Worm (Caenorhabditis elegans): ENCODE data around the gene ppk-3.

The ppk-3 gene

DNA sequence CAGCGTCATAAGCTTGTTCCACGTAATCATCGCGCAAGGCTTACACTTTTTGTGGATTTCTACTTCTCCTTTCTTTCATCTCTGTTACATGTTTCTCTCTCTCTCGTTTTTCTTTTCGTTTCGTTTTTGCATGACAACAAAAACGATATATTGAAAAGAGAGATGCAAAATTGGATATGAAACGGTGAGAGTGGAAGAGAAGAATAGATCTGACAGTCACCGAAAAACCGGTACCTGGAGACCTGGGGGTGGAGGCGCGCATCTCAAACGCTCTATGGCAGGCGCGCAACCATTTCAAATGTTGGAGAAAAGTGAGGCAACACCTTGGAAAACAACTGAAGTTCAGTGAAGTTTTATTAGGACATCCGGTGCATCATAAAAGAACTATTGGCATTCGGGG is 34.2 kb upstream of the ppk-3 start (continued):
- no peak for TF ChIP-seq ama-1 (optimal IDR thresholded peaks at IDR 0.05)
- no peak for TF ChIP-seq unc-62 (GFP tag; optimal IDR thresholded peaks at IDR 0.05)
- TF ChIP-seq snpc-4 (tag; optimal IDR thresholded peaks at IDR 0.05), result no peak
- TF ChIP-seq alr-1 (tag; optimal IDR thresholded peaks at IDR 0.05), result no peak
- peak; percentile 46 for TF ChIP-seq sma-9 (GFP tag; optimal IDR thresholded peaks at IDR 0.05)
- no peak for TF ChIP-seq sma-9 (tag; optimal IDR thresholded peaks at IDR 0.05)
- no peak for TF ChIP-seq ceh-82 (tag; optimal IDR thresholded peaks at IDR 0.05)
- no peak for TF ChIP-seq nhr-10 (tag; optimal IDR thresholded peaks at IDR 0.05)
- no peak for TF ChIP-seq nhr-77 (tag; optimal IDR thresholded peaks at IDR 0.05)
- TF ChIP-seq lin-11 (tag; optimal IDR thresholded peaks at IDR 0.05), result no peak
- no peak for TF ChIP-seq mbf-1 (tag; optimal IDR thresholded peaks at IDR 0.05)
- no peak for TF ChIP-seq crh-2 (tag; optimal IDR thresholded peaks at IDR 0.05)
- TF ChIP-seq sma-3 (GFP tag; optimal IDR thresholded peaks at IDR 0.05), result no peak
- TF ChIP-seq zag-1 (tag; optimal IDR thresholded peaks at IDR 0.05), result no peak

DNA sequence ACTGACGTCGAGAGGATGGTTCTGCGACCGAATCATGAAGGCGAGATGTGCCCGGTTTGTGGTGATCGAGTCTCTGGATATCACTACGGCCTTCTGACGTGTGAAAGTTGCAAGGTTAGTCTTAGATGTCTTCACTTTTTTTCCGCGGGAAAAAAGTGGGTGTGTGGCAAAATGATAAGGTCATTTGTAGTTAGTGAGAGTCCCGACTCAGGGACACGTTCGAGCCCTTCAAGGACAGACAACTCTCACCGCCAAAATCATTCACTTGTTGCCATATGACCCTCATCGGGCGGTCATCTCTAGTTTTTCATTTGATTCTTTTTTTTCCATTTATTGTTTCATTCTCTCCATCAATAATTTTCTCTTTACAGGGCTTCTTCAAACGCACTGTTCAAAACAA is 33.5 kb upstream of the ppk-3 start:
- peak; percentile 99 for TF ChIP-seq nhr-25 (tag; optimal IDR thresholded peaks at IDR 0.05)
- TF ChIP-seq aly-2 (tag; optimal IDR thresholded peaks at IDR 0.05), result no peak
- TF ChIP-seq dmd-4 (tag; optimal IDR thresholded peaks at IDR 0.05), result no peak
- TF ChIP-seq nhr-77 (tag; optimal IDR thresholded peaks at IDR 0.05), result no peak
- TF ChIP-seq snpc-4 (tag; optimal IDR thresholded peaks at IDR 0.05), result no peak
- no peak for TF ChIP-seq ztf-4 (tag; optimal IDR thresholded peaks at IDR 0.05)
- TF ChIP-seq ceh-16 (tag; optimal IDR thresholded peaks at IDR 0.05), result peak; percentile 41
- no peak for TF ChIP-seq nhr-12 (tag; optimal IDR thresholded peaks at IDR 0.05)
- no peak for TF ChIP-seq peb-1 (tag; optimal IDR thresholded peaks at IDR 0.05)
- no peak for TF ChIP-seq lsy-2 (tag; optimal IDR thresholded peaks at IDR 0.05)
- TF ChIP-seq Y55F3AM.14 (GFP tag; optimal IDR thresholded peaks at IDR 0.05), result no peak
- TF ChIP-seq gmeb-1 (tag; optimal IDR thresholded peaks at IDR 0.05), result no peak
- no peak for TF ChIP-seq nhr-21 (tag; optimal IDR thresholded peaks at IDR 0.05)
- TF ChIP-seq lin-13 (GFP tag; optimal IDR thresholded peaks at IDR 0.05), result no peak
- TF ChIP-seq sma-3 (GFP tag; optimal IDR thresholded peaks at IDR 0.05), result no peak
- no peak for TF ChIP-seq mab-5 (tag; optimal IDR thresholded peaks at IDR 0.05)
- no peak for TF ChIP-seq zag-1 (tag; optimal IDR thresholded peaks at IDR 0.05)
- no peak for TF ChIP-seq elt-3 (tag; optimal IDR thresholded peaks at IDR 0.05)
- TF ChIP-seq ztf-11 (tag; optimal IDR thresholded peaks at IDR 0.05), result no peak
- TF ChIP-seq alr-1 (tag; optimal IDR thresholded peaks at IDR 0.05), result no peak
- no peak for TF ChIP-seq lin-39 (tag; optimal IDR thresholded peaks at IDR 0.05)
- no peak for TF ChIP-seq mbf-1 (tag; optimal IDR thresholded peaks at IDR 0.05)
- peak; percentile 99 for TF ChIP-seq blmp-1 (tag; optimal IDR thresholded peaks at IDR 0.05; ENCODE audit: insufficient read depth)
- no peak for TF ChIP-seq ZK546.5 (tag; optimal IDR thresholded peaks at IDR 0.05)
- no peak for TF ChIP-seq crh-2 (tag; optimal IDR thresholded peaks at IDR 0.05)
- TF ChIP-seq ama-1 (optimal IDR thresholded peaks at IDR 0.05), result no peak
- peak; percentile 69 for TF ChIP-seq sma-9 (GFP tag; optimal IDR thresholded peaks at IDR 0.05)
- TF ChIP-seq sma-9 (tag; optimal IDR thresholded peaks at IDR 0.05), result no peak
- TF ChIP-seq nhr-6 (tag; optimal IDR thresholded peaks at IDR 0.05), result no peak

DNA sequence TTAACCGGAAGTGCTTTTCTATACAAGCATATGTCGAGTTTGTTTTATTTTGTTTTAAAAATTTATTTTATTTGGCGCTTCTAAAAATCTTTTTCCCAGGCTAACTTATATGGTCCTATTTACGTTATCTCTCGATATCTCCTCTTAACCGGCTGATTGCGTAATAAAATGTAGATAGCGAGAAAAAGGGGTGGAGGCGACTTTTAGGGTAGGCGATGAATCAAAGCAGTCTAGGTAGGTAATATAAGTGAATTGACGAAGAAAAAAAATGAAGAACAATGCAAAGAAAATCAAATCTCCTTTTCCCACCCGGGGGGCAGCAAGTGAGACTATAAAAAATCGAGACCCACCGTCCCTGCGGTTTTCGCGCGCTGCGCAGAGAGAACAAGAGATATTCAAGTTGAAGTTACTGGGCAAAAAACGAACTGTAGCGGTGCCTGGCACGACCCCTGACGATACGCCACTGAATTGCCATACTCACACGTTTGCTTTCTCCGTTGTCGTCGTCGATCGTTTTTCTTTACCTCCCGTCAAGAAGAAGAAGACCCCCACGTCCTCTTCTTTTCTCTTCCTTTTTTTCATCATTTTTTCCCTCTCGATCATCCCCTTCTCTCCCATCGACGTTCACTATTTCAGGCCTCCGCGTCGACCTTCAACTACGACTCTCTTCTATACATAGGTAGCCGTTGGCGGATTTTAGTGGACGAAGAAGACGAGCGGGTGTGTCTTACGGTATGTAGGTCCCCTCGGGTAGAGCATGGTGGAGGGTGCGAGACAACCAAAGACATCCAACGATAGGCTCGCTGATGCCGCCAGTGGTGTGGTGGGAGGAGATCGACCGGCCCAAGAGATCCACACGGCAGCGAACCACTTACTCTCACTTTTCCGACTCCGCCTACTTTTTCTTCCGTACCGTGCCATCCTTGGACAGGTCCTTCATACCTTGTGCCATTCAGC is 32.7 kb upstream of the ppk-3 start, which contains the start of gene nhr-25:
Gene nhr-25, plus strand, starts transcription at position 637 of the 957 bp plus-strand sequence.
- TF ChIP-seq egl-27 (tag; optimal IDR thresholded peaks at IDR 0.05) (peak; percentile 23), ztf-1 (GFP tag; conservative IDR thresholded peaks at IDR 0.05) (no peak), fos-1 (tag; optimal IDR thresholded peaks at IDR 0.05) (peak; percentile 35), nhr-25 (tag; optimal IDR thresholded peaks at IDR 0.05) (peak; percentile 96), F13H6.1 (tag; optimal IDR thresholded peaks at IDR 0.05) (no peak), sma-9 (GFP tag; optimal IDR thresholded peaks at IDR 0.05) (peak; percentile 23), sma-9 (tag; optimal IDR thresholded peaks at IDR 0.05) (no peak), sma-3 (GFP tag; optimal IDR thresholded peaks at IDR 0.05) (peak; percentile 78), sem-4 (tag; optimal IDR thresholded peaks at IDR 0.05) (no peak), unc-39 (tag; optimal IDR thresholded peaks at IDR 0.05) (no peak), lsy-2 (tag; optimal IDR thresholded peaks at IDR 0.05) (peak in 1 of 2 experiments; percentile 7), mab-5 (tag; optimal IDR thresholded peaks at IDR 0.05) (no peak), blmp-1 (tag; optimal IDR thresholded peaks at IDR 0.05; ENCODE audit: insufficient read depth) (peak; percentile 94), nhr-21 (tag; optimal IDR thresholded peaks at IDR 0.05) (peak; percentile 57)

Measured in whole organism, L2 larva.